Worm (Caenorhabditis elegans) whole organism, L1 larva: ENCODE measurements around the gene C49F8.14.

Experiments used
- nhr-77 ChIP-seq: fragments of 150-350 bp; optimal IDR thresholded peaks from 2 replicates; lab custom pipeline; 2014; ENCODE audit warnings: missing biosample characterization, missing genetic modification characterization
- swsn-7 ChIP-seq: sonication (generic microtip); optimal IDR thresholded peaks from 2 replicates; lab custom pipeline; 2016; ENCODE audit warnings: missing genetic modification characterization, missing compliant biosample characterization

DNA sequence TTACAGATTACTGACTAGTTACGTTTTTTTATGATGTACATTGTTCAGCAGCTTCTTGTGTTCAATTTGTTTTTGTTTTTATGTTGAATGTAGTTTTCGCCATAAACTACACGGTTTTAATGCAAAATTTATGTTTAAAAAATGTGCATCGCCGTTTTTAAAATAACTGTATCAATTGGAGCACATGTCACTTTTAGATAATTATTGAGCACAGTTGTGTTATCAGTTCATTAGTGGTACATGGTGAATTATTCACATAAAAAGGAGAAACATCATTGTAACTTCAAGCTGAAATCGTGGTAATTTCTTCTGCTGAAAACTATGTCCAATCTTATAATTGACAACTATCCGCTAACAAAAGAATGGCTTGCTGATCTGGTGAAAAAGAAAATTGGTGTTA is 35.6 kb upstream of the C49F8.14 start:
- TF ChIP-seq swsn-7 = no peak
- no peak for TF ChIP-seq nhr-77 (tag; lab: Kevin White, UChicago)
